Worm (Caenorhabditis elegans): ENCODE measurements around the gene srt-56.

DNA sequence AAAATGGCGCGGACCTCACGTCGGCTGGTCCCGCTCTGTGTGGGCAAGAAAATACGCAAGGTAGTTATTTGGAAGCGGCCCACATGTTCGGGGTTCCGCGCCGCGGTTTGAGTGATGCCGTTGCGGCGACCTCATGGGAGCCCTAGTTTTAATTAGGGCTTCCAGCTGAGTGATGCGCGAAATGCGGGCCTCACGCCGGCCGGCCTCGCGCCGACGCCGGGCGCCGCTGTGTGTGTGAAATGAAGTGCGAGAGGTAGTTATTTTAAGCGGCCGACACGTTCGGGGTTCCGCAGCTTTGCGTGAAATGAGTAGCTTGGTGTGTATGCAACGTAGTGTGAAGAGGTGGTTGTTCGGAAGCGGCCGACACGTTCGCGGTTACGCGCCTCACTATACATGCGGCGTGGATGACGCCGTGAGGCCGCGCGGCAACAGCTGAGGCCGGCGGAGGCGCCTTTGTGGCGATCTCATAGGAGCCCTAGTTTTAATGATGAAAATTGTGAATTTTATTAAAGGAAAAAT is 28.3 kb upstream of the srt-56 start:
- TF ChIP-seq ref-1 (GFP tag; conservative IDR thresholded peaks at IDR 0.05) (no peak), cog-1 (tag; optimal IDR thresholded peaks at IDR 0.05) (no peak), tab-1 (GFP tag; IDR thresholded peaks at IDR 0.05) (no peak), flt-1 (GFP tag; IDR thresholded peaks at IDR 0.05) (no peak), ztf-29 (GFP tag; IDR thresholded peaks at IDR 0.05) (no peak), T22C8.4 (GFP tag; IDR thresholded peaks at IDR 0.05) (no peak)
